Worm (Caenorhabditis elegans): ENCODE measurements around the gene F59F5.5.

ce11 chrX:10527414-10527813 lies 18.4 kb upstream of the F59F5.5 start:
- TF ChIP-seq daf-19 (GFP tag; conservative IDR thresholded peaks at IDR 0.05), result no peak
- no peak for TF ChIP-seq nhr-76 (tag; optimal IDR thresholded peaks at IDR 0.05)
- no peak for TF ChIP-seq R02D3.7 (tag; optimal IDR thresholded peaks at IDR 0.05)
- no peak for TF ChIP-seq ztf-11 (tag; optimal IDR thresholded peaks at IDR 0.05)
- no peak for TF ChIP-seq mep-1 (tag; optimal IDR thresholded peaks at IDR 0.05)
- TF ChIP-seq mdl-1 (tag; optimal IDR thresholded peaks at IDR 0.05), result peak in 1 of 2 experiments; percentile 37
- TF ChIP-seq nhr-11 (tag; optimal IDR thresholded peaks at IDR 0.05), result no peak

All from whole organism, L4 larva.